Fruit fly (Drosophila melanogaster) whole organism, prepupa: ENCODE data around the gene Yp3.

Experiments used
- CG16779 ChIP-seq: fragments of 200-800 bp; sonication (Bioruptor generic); optimal IDR thresholded peaks from 3 replicates; lab custom pipeline; 2017; ENCODE audit warnings: missing biosample characterization, mild to moderate bottlenecking, missing genetic modification characterization
- CG4318 ChIP-seq: fragments of 200-800 bp; sonication (Bioruptor generic); optimal IDR thresholded peaks from 3 replicates; lab custom pipeline; 2017; ENCODE audit warnings: missing biosample characterization, mild to moderate bottlenecking, missing genetic modification characterization
- CG6792 ChIP-seq: fragments of 200-800 bp; sonication (Bioruptor generic); optimal IDR thresholded peaks from 3 replicates; lab custom pipeline; 2016; ENCODE audit warnings: missing biosample characterization, missing genetic modification characterization
- CG7368 ChIP-seq: fragments of 200-800 bp; sonication (Bioruptor generic); optimal IDR thresholded peaks from 3 replicates; lab custom pipeline; 2016; ENCODE audit warnings: missing biosample characterization, missing genetic modification characterization
- CG8119 ChIP-seq: fragments of 200-800 bp; sonication (Bioruptor generic); IDR thresholded peaks from 3 replicates; pipeline ENCODE4 v1.3.6; 2022; ENCODE audit warnings: missing biosample characterization, missing genetic modification characterization
- achi ChIP-seq: fragments of 200-800 bp; sonication (Bioruptor generic); optimal IDR thresholded peaks from 3 replicates; lab custom pipeline; 2016; ENCODE audit warnings: missing biosample characterization, missing genetic modification characterization
- spab ChIP-seq: fragments of 200-800 bp; sonication (Bioruptor generic); optimal IDR thresholded peaks from 2 replicates; lab custom pipeline; 2017; ENCODE audit warnings: missing biosample characterization, mild to moderate bottlenecking, missing genetic modification characterization, missing genetic modification reagents
- svp ChIP-seq: fragments of 200-800 bp; sonication (Bioruptor generic); peaks from one replicate; lab custom pipeline; 2016; ENCODE audit warnings: missing biosample characterization, missing genetic modification characterization

DNA sequence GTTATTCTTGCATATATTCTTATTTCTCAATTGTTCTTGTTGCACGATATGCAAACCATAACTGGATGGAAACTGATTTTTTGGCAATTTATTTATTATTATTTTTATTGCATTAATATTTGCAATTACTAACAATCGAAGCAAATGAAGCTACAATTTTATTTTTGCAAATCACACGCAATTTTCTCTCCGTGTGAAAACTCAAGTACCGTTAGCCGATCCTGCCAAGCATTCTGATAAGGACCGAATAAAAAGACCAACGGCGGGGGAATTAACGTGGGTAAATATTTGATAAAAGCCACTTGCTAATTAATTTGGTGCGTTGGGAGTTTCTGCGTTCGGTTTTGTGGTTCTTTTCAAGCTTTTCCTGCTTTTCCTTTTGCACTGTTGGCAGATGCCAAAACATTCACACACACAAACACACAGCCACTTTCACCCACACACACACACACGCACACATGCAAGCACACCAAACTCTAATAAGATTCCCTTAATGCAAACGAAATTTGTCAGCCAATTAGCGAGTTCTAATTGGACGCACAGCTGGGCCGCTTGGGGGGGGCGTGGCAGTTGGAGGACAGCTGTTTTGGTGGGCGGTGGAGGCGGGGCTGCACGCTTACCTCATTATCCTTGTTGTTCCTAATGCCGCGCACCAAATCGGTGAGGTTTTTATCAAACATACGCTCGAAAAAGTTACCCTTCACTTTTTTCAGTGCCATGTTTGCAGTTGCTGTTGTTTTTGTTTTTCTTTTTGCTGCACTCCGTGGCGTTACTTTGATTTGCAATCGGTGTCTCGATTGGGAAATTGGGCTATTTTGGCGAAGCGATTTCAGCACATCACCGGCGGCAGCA lies 23.8 kb upstream of the Yp3 start:
- peak; percentile 9 for TF ChIP-seq achi (GFP tag; lab: Kevin White, UChicago)
- no peak for TF ChIP-seq CG8119 (GFP tag; lab: Robert Waterston, UW)
- TF ChIP-seq spab = no peak
- TF ChIP-seq CG4318 = no peak
- no peak for TF ChIP-seq svp (GFP tag; lab: Kevin White, UChicago)
- no peak for TF ChIP-seq CG6792 (GFP tag; lab: Kevin White, UChicago)
- no peak for TF ChIP-seq CG7368 (GFP tag; lab: Kevin White, UChicago)
- no peak for TF ChIP-seq CG16779 (tag; lab: Kevin White, UChicago)
